Worm (Caenorhabditis elegans): ENCODE measurements around the gene C45G9.15.
"Not testable (repeated sequence)": the region's sequence is repeated elsewhere in the genome, so short reads cannot be mapped to it uniquely, and the experiment has no call there.

C45G9.15 gene

ce11 chrIII:5068675-5069233, 16.9 kb upstream of the C45G9.15 start, which contains the start of the genes C45G9.11 and C45G9.2 (continued):
- TF ChIP-seq unc-55 (GFP tag; optimal IDR thresholded peaks at IDR 0.05), result no peak
- no peak for TF ChIP-seq nhr-11 (tag; optimal IDR thresholded peaks at IDR 0.05)
- TF ChIP-seq ref-2 (tag; optimal IDR thresholded peaks at IDR 0.05), result peak; percentile 81
- TF ChIP-seq ama-1 (optimal IDR thresholded peaks at IDR 0.05), result no peak
- no peak for TF ChIP-seq gmeb-2 (tag; optimal IDR thresholded peaks at IDR 0.05)
- no peak for TF ChIP-seq T23F11.4 (GFP tag; optimal IDR thresholded peaks at IDR 0.05)
- peak; percentile 44 for TF ChIP-seq syd-9 (tag; optimal IDR thresholded peaks at IDR 0.05)
- peak; percentile 96 for TF ChIP-seq ceh-31 (tag; optimal IDR thresholded peaks at IDR 0.05)
- no peak for TF ChIP-seq hlh-13 (GFP tag; optimal IDR thresholded peaks at IDR 0.05)
- no peak for TF ChIP-seq K02D7.2 (tag; optimal IDR thresholded peaks at IDR 0.05)
- TF ChIP-seq ceh-30 (tag; optimal IDR thresholded peaks at IDR 0.05), result no peak
- TF ChIP-seq pha-2 (tag; optimal IDR thresholded peaks at IDR 0.05), result no peak
- TF ChIP-seq ceh-9 (tag; optimal IDR thresholded peaks at IDR 0.05), result no peak
- peak; percentile 47 for TF ChIP-seq ceh-34 (tag; optimal IDR thresholded peaks at IDR 0.05)
- TF ChIP-seq ceh-48 (tag; optimal IDR thresholded peaks at IDR 0.05), result no peak
- TF ChIP-seq elt-4 (tag; optimal IDR thresholded peaks at IDR 0.05), result no peak
- no peak for TF ChIP-seq nfya-1 (tag; optimal IDR thresholded peaks at IDR 0.05)
- no peak for TF ChIP-seq fkh-6 (tag; optimal IDR thresholded peaks at IDR 0.05)
- TF ChIP-seq unc-42 (tag; optimal IDR thresholded peaks at IDR 0.05), result peak; percentile 74

- not testable (repeated sequence) for TF ChIP-seq unc-55 (GFP tag; optimal IDR thresholded peaks at IDR 0.05); nhr-232 (tag; optimal IDR thresholded peaks at IDR 0.05); ztf-16 (tag; optimal IDR thresholded peaks at IDR 0.05)
Observed at ce11 chrIII:5062406-5062805, 10.6 kb upstream of the C45G9.15 start, which contains the start of gene C45G9.4. C45G9.4 (plus strand) TSS chrIII:5062706.

- TF ChIP-seq elt-4 (tag; optimal IDR thresholded peaks at IDR 0.05) (no peak), tbx-2 (tag; optimal IDR thresholded peaks at IDR 0.05) (no peak), K09A11.1 (tag; optimal IDR thresholded peaks at IDR 0.05; ENCODE audit: insufficient read depth) (no peak), npax-4 (tag; optimal IDR thresholded peaks at IDR 0.05) (no peak), ceh-9 (tag; optimal IDR thresholded peaks at IDR 0.05) (no peak), ceh-34 (tag; optimal IDR thresholded peaks at IDR 0.05) (no peak), zip-5 (tag; optimal IDR thresholded peaks at IDR 0.05) (no peak), eyg-1 (tag; optimal IDR thresholded peaks at IDR 0.05) (no peak), pax-1 (tag; optimal IDR thresholded peaks at IDR 0.05) (no peak), pha-2 (tag; optimal IDR thresholded peaks at IDR 0.05) (no peak), ceh-14 (tag; optimal IDR thresholded peaks at IDR 0.05) (no peak), unc-42 (tag; optimal IDR thresholded peaks at IDR 0.05) (no peak), nhr-232 (tag; optimal IDR thresholded peaks at IDR 0.05) (no peak), lim-6 (tag; optimal IDR thresholded peaks at IDR 0.05) (no peak), ttx-3 (tag; optimal IDR thresholded peaks at IDR 0.05) (no peak), rnt-1 (tag; optimal IDR thresholded peaks at IDR 0.05) (no peak), hlh-8 (tag; optimal IDR thresholded peaks at IDR 0.05) (no peak)
Observed at ce11 chrIII:5061798-5062197, 9.9 kb upstream of the C45G9.15 start, which contains the start of gene C45G9.10. C45G9.10 (minus strand) TSS chrIII:5061898.

- not testable (repeated sequence) for TF ChIP-seq unc-3 (GFP tag; conservative IDR thresholded peaks at IDR 0.05); unc-3 (tag; optimal IDR thresholded peaks at IDR 0.05); ceh-14 (tag; optimal IDR thresholded peaks at IDR 0.05); lin-11 (tag; optimal IDR thresholded peaks at IDR 0.05)
Observed at ce11 chrIII:5055709-5056108, 3.9 kb upstream of the C45G9.15 start, which contains the start of gene C45G9.9. C45G9.9 (minus strand) TSS chrIII:5055809.

- TF ChIP-seq ceh-19 (GFP tag; optimal IDR thresholded peaks at IDR 0.05) (no peak), ceh-24 (tag; optimal IDR thresholded peaks at IDR 0.05) (no peak), hlh-13 (GFP tag; optimal IDR thresholded peaks at IDR 0.05) (no peak), pha-4 (tag; optimal IDR thresholded peaks at IDR 0.05) (no peak), ref-2 (tag; optimal IDR thresholded peaks at IDR 0.05) (no peak), ceh-34 (tag; optimal IDR thresholded peaks at IDR 0.05) (no peak), ceh-2 (tag; optimal IDR thresholded peaks at IDR 0.05) (no peak), nhr-232 (tag; optimal IDR thresholded peaks at IDR 0.05) (no peak)
Observed at ce11 chrIII:5053541-5053940, 1.7 kb upstream of the C45G9.15 start, which contains the start of gene C45G9.8. C45G9.8 (minus strand) TSS chrIII:5053641.

Measured in whole organism, late embryonic.